Worm (Caenorhabditis elegans) whole organism, L4 larva: ENCODE results near the gene slc-25A18.2.

Source experiments
- daf-12 ChIP-seq: fragments of 150-350 bp; optimal IDR thresholded peaks from 2 replicates; lab custom pipeline; 2014; ENCODE audit warnings: missing biosample characterization, missing genetic modification reagents, missing genetic modification characterization
- mes-2 ChIP-seq: sonication (generic microtip); optimal IDR thresholded peaks from 2 replicates; lab custom pipeline; 2016; ENCODE audit warnings: missing genotype, mild to moderate bottlenecking, missing genetic modification characterization, missing compliant biosample characterization; ENCODE audit not compliant: poor library complexity, severe bottlenecking
- nhr-76 ChIP-seq: fragments of 150-350 bp; optimal IDR thresholded peaks from 2 replicates; lab custom pipeline; 2014; ENCODE audit warnings: missing biosample characterization, missing genetic modification characterization
- unc-62 ChIP-seq, 3 experiments: fragments of 150-350 bp in 1 of 3; sonication (generic microtip); optimal IDR thresholded peaks in 2 of 3; peaks in 1 of 3; 1 replicate in 1 of 3; 2 replicates in 2 of 3; lab custom pipeline; 2014 to 2017; ENCODE audit warnings: missing biosample characterization in 3 of 3, missing genetic modification characterization in 3 of 3, missing genetic modification reagents in 3 of 3, missing genotype in 1 of 3
- zip-11 ChIP-seq: fragments of 200-800 bp; sonication (Bioruptor generic); IDR thresholded peaks from 2 replicates; pipeline ENCODE4 v1.3.6; 2022; ENCODE audit warnings: missing genetic modification characterization, missing compliant biosample characterization

Gene slc-25A18.2

DNA sequence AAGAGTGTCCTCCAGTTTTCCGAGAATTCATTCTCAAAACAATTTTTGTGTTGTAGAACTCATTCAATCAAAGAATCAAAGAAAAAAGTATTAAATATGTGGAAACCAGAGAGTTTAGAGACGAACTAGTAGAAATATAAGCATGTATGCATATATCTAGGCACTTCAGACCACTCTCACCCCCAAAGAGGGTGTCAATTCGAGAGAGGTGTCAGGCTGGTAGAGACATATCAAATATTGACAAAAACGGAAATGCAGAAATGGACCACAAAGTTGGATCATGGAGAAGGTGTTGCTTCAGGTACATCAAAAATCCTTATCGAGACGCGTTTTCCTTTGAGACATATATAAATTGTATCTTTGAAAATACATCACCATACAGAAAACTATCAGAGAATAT is 48.9 kb downstream of the slc-25A18.2 start:
- no peak for TF ChIP-seq nhr-76 (tag; lab: Kevin White, UChicago)
- no peak for TF ChIP-seq mes-2 (tag; lab: Kevin White, UChicago)
- TF ChIP-seq unc-62 (GFP tag; optimal IDR thresholded peaks at IDR 0.05 in 1 of 2; lab: Kevin White, UChicago): peak in 1 of 2 experiments; percentile 92
- no peak for TF ChIP-seq unc-62 (tag; optimal IDR thresholded peaks at IDR 0.05; lab: Kevin White, UChicago)
- TF ChIP-seq daf-12 (tag; lab: Kevin White, UChicago): no peak
- no peak for TF ChIP-seq zip-11 (GFP tag; lab: Robert Waterston, UW)
